Fruit fly (Drosophila melanogaster) whole organism, pupa: Measurements from ENCODE around the gene bap.

Source experiments
- CG10348 ChIP-seq: fragments of 200-800 bp; sonication (Bioruptor generic); IDR thresholded peaks from 2 replicates; pipeline ENCODE4 v1.3.6; 2022; ENCODE audit warnings: missing biosample characterization, missing genetic modification characterization
- CG12605 ChIP-seq: fragments of 200-800 bp; sonication (Bioruptor generic); IDR thresholded peaks from 2 replicates; pipeline ENCODE4 v1.3.6; 2022; ENCODE audit warnings: missing biosample characterization, missing genetic modification characterization
- CG13204 ChIP-seq: fragments of 200-800 bp; sonication (Bioruptor generic); optimal IDR thresholded peaks from 2 replicates; lab custom pipeline; 2018; ENCODE audit warnings: missing biosample characterization, mild to moderate bottlenecking, missing genetic modification characterization, moderate library complexity
- CG14655 ChIP-seq: fragments of 200-800 bp; sonication (Bioruptor generic); optimal IDR thresholded peaks from 3 replicates; lab custom pipeline; 2017; ENCODE audit warnings: mild to moderate bottlenecking, missing biosample characterization, missing genetic modification reagents, missing genetic modification characterization
- CG15710 ChIP-seq: fragments of 200-800 bp; sonication (Bioruptor generic); optimal IDR thresholded peaks from 2 replicates; lab custom pipeline; 2018; ENCODE audit warnings: missing biosample characterization, mild to moderate bottlenecking, missing genetic modification characterization, moderate library complexity
- CG17806 ChIP-seq: fragments of 200-800 bp; sonication (Bioruptor generic); optimal IDR thresholded peaks from 2 replicates; lab custom pipeline; 2018; ENCODE audit warnings: missing biosample characterization, mild to moderate bottlenecking, missing genetic modification characterization, moderate library complexity
- CG32121 ChIP-seq: fragments of 200-800 bp; sonication (Bioruptor generic); IDR thresholded peaks from 2 replicates; pipeline ENCODE4 v1.3.6; 2022; ENCODE audit warnings: missing biosample characterization, missing genetic modification characterization
- CG34367 ChIP-seq: fragments of 200-800 bp; sonication (Bioruptor generic); optimal IDR thresholded peaks from 2 replicates; lab custom pipeline; 2018; ENCODE audit warnings: missing biosample characterization, mild to moderate bottlenecking, missing genetic modification characterization
- CG4496 ChIP-seq: fragments of 200-800 bp; sonication (Bioruptor generic); IDR thresholded peaks from 3 replicates; pipeline ENCODE4 v1.3.6; 2022; ENCODE audit warnings: missing biosample characterization, missing genetic modification characterization
- CG8159 ChIP-seq: fragments of 200-800 bp; sonication (Bioruptor generic); optimal IDR thresholded peaks from 3 replicates; lab custom pipeline; 2018; ENCODE audit warnings: missing biosample characterization, mild to moderate bottlenecking, missing genetic modification characterization, moderate library complexity
- CG8301 ChIP-seq: fragments of 200-800 bp; sonication (Bioruptor generic); optimal IDR thresholded peaks from 2 replicates; lab custom pipeline; 2018; ENCODE audit warnings: missing biosample characterization, mild to moderate bottlenecking, missing genetic modification characterization
- CG9948 ChIP-seq: fragments of 200-800 bp; sonication (Bioruptor generic); optimal IDR thresholded peaks from 2 replicates; lab custom pipeline; 2018; ENCODE audit warnings: missing biosample characterization, mild to moderate bottlenecking, missing genetic modification characterization, moderate library complexity
- D1 ChIP-seq: fragments of 200-800 bp; sonication (Bioruptor generic); optimal IDR thresholded peaks from 2 replicates; lab custom pipeline; 2018; ENCODE audit warnings: missing biosample characterization, mild to moderate bottlenecking, missing genetic modification characterization, moderate library complexity
- EcR ChIP-seq: fragments of 200-800 bp; sonication (Bioruptor generic); optimal IDR thresholded peaks from 3 replicates; lab custom pipeline; 2019; ENCODE audit warnings: missing biosample characterization, missing genetic modification characterization, mild to moderate bottlenecking, moderate library complexity, missing genetic modification reagents
- Ets98B ChIP-seq: fragments of 200-800 bp; sonication (Bioruptor generic); IDR thresholded peaks from 2 replicates; pipeline ENCODE4 v1.3.6; 2022; ENCODE audit warnings: missing biosample characterization, missing genetic modification characterization
- Pif1A ChIP-seq: fragments of 200-800 bp; sonication (Bioruptor generic); optimal IDR thresholded peaks from 3 replicates; lab custom pipeline; 2016; ENCODE audit warnings: missing biosample characterization, missing genetic modification characterization
- Pif1B ChIP-seq: fragments of 200-800 bp; sonication (Bioruptor generic); optimal IDR thresholded peaks from 3 replicates; lab custom pipeline; 2016; ENCODE audit warnings: missing biosample characterization, missing genetic modification characterization
- Snoo ChIP-seq: fragments of 200-800 bp; sonication (Bioruptor generic); optimal IDR thresholded peaks from 3 replicates; lab custom pipeline; 2017; ENCODE audit warnings: missing biosample characterization, mild to moderate bottlenecking, missing genetic modification characterization, inconsistent platforms
- fd96Ca ChIP-seq: fragments of 200-800 bp; sonication (Bioruptor generic); IDR thresholded peaks from 3 replicates; pipeline ENCODE4 v1.3.6; 2022; ENCODE audit warnings: missing biosample characterization, missing genetic modification characterization
- gl ChIP-seq: fragments of 200-800 bp; sonication (Bioruptor generic); optimal IDR thresholded peaks from 2 replicates; lab custom pipeline; 2018; ENCODE audit warnings: missing biosample characterization, mild to moderate bottlenecking, missing genetic modification characterization
- rn ChIP-seq: fragments of 200-800 bp; sonication (Bioruptor generic); IDR thresholded peaks from 2 replicates; pipeline ENCODE4 v1.3.6; 2022; ENCODE audit warnings: missing biosample characterization, missing genetic modification characterization

The bap gene

dm6 chr3R:21392221-21392620 lies 3.5 kb downstream of the bap start:
- TF ChIP-seq fd96Ca (GFP tag; lab: Robert Waterston, UW) (no peak), rn (no peak), CG13204 (GFP tag; lab: Kevin White, UChicago) (no peak), D1 (no peak), CG10348 (no peak), Snoo (tag; lab: Kevin White, UChicago) (no peak), EcR (GFP tag; lab: Kevin White, UChicago) (no peak), CG15710 (tag; lab: Kevin White, UChicago) (no peak), Ets98B (GFP tag; lab: Robert Waterston, UW) (no peak), CG8301 (tag; lab: Kevin White, UChicago) (no peak), CG34367 (tag; lab: Kevin White, UChicago) (no peak), CG8159 (no peak), Pif1B (GFP tag; lab: Kevin White, UChicago) (no peak), CG4496 (GFP tag; lab: Robert Waterston, UW) (no peak)
- TF ChIP-seq, all 21 proteins: peak for 0

dm6 chr3R:21393005-21393729 lies 4.5 kb downstream of the bap start:
- TF ChIP-seq CG12605 (GFP tag; lab: Robert Waterston, UW) (no peak), EcR (GFP tag; lab: Kevin White, UChicago) (no peak), Snoo (tag; lab: Kevin White, UChicago) (no peak), Pif1A (no peak), CG8159 (no peak), CG4496 (GFP tag; lab: Robert Waterston, UW) (no peak), gl (tag; lab: Kevin White, UChicago) (no peak)

dm6 chr3R:21399642-21400041 lies 11.0 kb downstream of the bap start, which contains the start of gene Ugt49B2:
Ugt49B2 (minus strand) TSS chr3R:21399742.
- TF ChIP-seq Pif1A = no peak
- no peak for TF ChIP-seq CG8159

- no peak for TF ChIP-seq CG8159
- no peak for TF ChIP-seq CG17806
- no peak for TF ChIP-seq CG14655 (GFP tag; lab: Kevin White, UChicago)
- TF ChIP-seq CG13204 (GFP tag; lab: Kevin White, UChicago) = no peak
- TF ChIP-seq CG15710 (tag; lab: Kevin White, UChicago) = no peak
- TF ChIP-seq CG32121 (GFP tag; lab: Robert Waterston, UW) = no peak
- TF ChIP-seq Pif1B (GFP tag; lab: Kevin White, UChicago) = no peak
- TF ChIP-seq Snoo (tag; lab: Kevin White, UChicago) = no peak
- no peak for TF ChIP-seq D1
- TF ChIP-seq fd96Ca (GFP tag; lab: Robert Waterston, UW) = no peak
- no peak for TF ChIP-seq CG10348
These were observed 14.8 kb downstream of the bap start, which contains the start of gene CG7907 for dm6 chr3R:21403435-21403834. CG7907 (plus strand) TSS chr3R:21403735.

dm6 chr3R:21406708-21407107 lies 18.0 kb downstream of the bap start:
- TF ChIP-seq EcR (GFP tag; lab: Kevin White, UChicago) (no peak), rn (no peak), fd96Ca (GFP tag; lab: Robert Waterston, UW) (no peak), Ets98B (GFP tag; lab: Robert Waterston, UW) (no peak), CG12605 (GFP tag; lab: Robert Waterston, UW) (no peak), CG10348 (no peak), gl (tag; lab: Kevin White, UChicago) (no peak), CG4496 (GFP tag; lab: Robert Waterston, UW) (no peak), CG14655 (GFP tag; lab: Kevin White, UChicago) (no peak), CG8301 (tag; lab: Kevin White, UChicago) (no peak), CG34367 (tag; lab: Kevin White, UChicago) (no peak), CG9948 (tag; lab: Kevin White, UChicago) (no peak), D1 (no peak), CG8159 (no peak)

- no peak for TF ChIP-seq CG13204 (GFP tag; lab: Kevin White, UChicago)
These were observed 18.5 kb downstream of the bap start, which contains the start of gene CheB93a for dm6 chr3R:21407145-21407544. CheB93a (plus strand) TSS chr3R:21407445.

- TF ChIP-seq CG15710 (tag; lab: Kevin White, UChicago) = no peak
- TF ChIP-seq CG13204 (GFP tag; lab: Kevin White, UChicago) = no peak
- TF ChIP-seq D1 = no peak
- no peak for TF ChIP-seq CG12605 (GFP tag; lab: Robert Waterston, UW)
- no peak for TF ChIP-seq Snoo (tag; lab: Kevin White, UChicago)
- no peak for TF ChIP-seq CG17806
- no peak for TF ChIP-seq Pif1A
- no peak for TF ChIP-seq rn
- no peak for TF ChIP-seq CG32121 (GFP tag; lab: Robert Waterston, UW)
- no peak for TF ChIP-seq CG9948 (tag; lab: Kevin White, UChicago)
- TF ChIP-seq CG8159 = no peak
- TF ChIP-seq CG10348 = no peak
- no peak for TF ChIP-seq CG14655 (GFP tag; lab: Kevin White, UChicago)
- TF ChIP-seq gl (tag; lab: Kevin White, UChicago) = no peak
- no peak for TF ChIP-seq Pif1B (GFP tag; lab: Kevin White, UChicago)
- no peak for TF ChIP-seq CG8301 (tag; lab: Kevin White, UChicago)
- TF ChIP-seq Ets98B (GFP tag; lab: Robert Waterston, UW) = no peak
- TF ChIP-seq EcR (GFP tag; lab: Kevin White, UChicago) = no peak
These were observed 19.7 kb downstream of the bap start for dm6 chr3R:21408372-21408771.
